Worm (Caenorhabditis elegans) whole organism, late embryonic: Measurements from ENCODE around the gene dim-1.

Experiments used
- ama-1 ChIP-seq: fragments of 150-350 bp; optimal IDR thresholded peaks from 2 replicates; lab custom pipeline; 2014
- ceh-2 ChIP-seq: sonication (generic microtip); optimal IDR thresholded peaks from 2 replicates; lab custom pipeline; 2016; ENCODE audit warnings: missing genotype, missing genetic modification characterization, missing compliant biosample characterization
- ceh-24 ChIP-seq: sonication (generic microtip); optimal IDR thresholded peaks from 2 replicates; lab custom pipeline; 2016; ENCODE audit warnings: mild to moderate bottlenecking, missing genetic modification characterization, missing compliant biosample characterization
- ceh-31 ChIP-seq: sonication (generic microtip); optimal IDR thresholded peaks from 2 replicates; lab custom pipeline; 2016; ENCODE audit warnings: missing genetic modification characterization, missing compliant biosample characterization
- ceh-48 ChIP-seq: sonication (generic microtip); optimal IDR thresholded peaks from 2 replicates; lab custom pipeline; 2016; ENCODE audit warnings: missing genetic modification characterization, inconsistent platforms, missing compliant biosample characterization
- ceh-6 ChIP-seq: fragments of 200-800 bp; sonication (Bioruptor generic); optimal IDR thresholded peaks from 2 replicates; lab custom pipeline; 2018; ENCODE audit warnings: mild to moderate bottlenecking, missing genetic modification characterization, missing compliant biosample characterization
- che-1 ChIP-seq: sonication (generic microtip); optimal IDR thresholded peaks from 2 replicates; lab custom pipeline; 2016; ENCODE audit warnings: mild to moderate bottlenecking, missing genetic modification characterization, missing compliant biosample characterization
- fkh-10 ChIP-seq: fragments of 150-350 bp; optimal IDR thresholded peaks from 2 replicates; lab custom pipeline; 2014; ENCODE audit warnings: missing biosample characterization, missing genetic modification reagents, missing genetic modification characterization
- hlh-6 ChIP-seq: sonication (generic microtip); optimal IDR thresholded peaks from 2 replicates; lab custom pipeline; 2016; ENCODE audit warnings: missing genotype, missing genetic modification characterization, missing compliant biosample characterization
- mec-3 ChIP-seq: sonication (generic microtip); optimal IDR thresholded peaks from 2 replicates; lab custom pipeline; 2016; ENCODE audit warnings: borderline replicate concordance, missing genetic modification characterization, missing compliant biosample characterization
- nhr-11 ChIP-seq: fragments of 150-350 bp; optimal IDR thresholded peaks from 2 replicates; lab custom pipeline; 2014; ENCODE audit warnings: missing biosample characterization, missing genetic modification characterization
- rnt-1 ChIP-seq: sonication (generic microtip); optimal IDR thresholded peaks from 2 replicates; lab custom pipeline; 2016; ENCODE audit warnings: missing genetic modification characterization, missing compliant biosample characterization
- sdc-2 ChIP-seq: sonication (generic microtip); optimal IDR thresholded peaks from 2 replicates; lab custom pipeline; 2016; ENCODE audit warnings: missing genotype, missing genetic modification characterization, missing compliant biosample characterization
- sox-4 ChIP-seq: sonication (generic microtip); optimal IDR thresholded peaks from 2 replicates; lab custom pipeline; 2017; ENCODE audit warnings: mild to moderate bottlenecking, missing genetic modification characterization, inconsistent platforms, missing compliant biosample characterization
- unc-55 ChIP-seq: sonication (generic microtip); optimal IDR thresholded peaks from 2 replicates; lab custom pipeline; 2017; ENCODE audit warnings: missing biosample characterization, missing genetic modification reagents, missing genetic modification characterization
- unc-86 ChIP-seq: sonication (generic microtip); optimal IDR thresholded peaks from 2 replicates; lab custom pipeline; 2016; ENCODE audit warnings: missing genetic modification characterization, missing compliant biosample characterization
- zip-5 ChIP-seq: sonication (generic microtip); optimal IDR thresholded peaks from 2 replicates; lab custom pipeline; 2016; ENCODE audit warnings: missing genetic modification characterization, missing compliant biosample characterization
- ztf-16 ChIP-seq: sonication (generic microtip); optimal IDR thresholded peaks from 2 replicates; lab custom pipeline; 2017; ENCODE audit warnings: missing genetic modification characterization, missing compliant biosample characterization

The dim-1 gene

DNA sequence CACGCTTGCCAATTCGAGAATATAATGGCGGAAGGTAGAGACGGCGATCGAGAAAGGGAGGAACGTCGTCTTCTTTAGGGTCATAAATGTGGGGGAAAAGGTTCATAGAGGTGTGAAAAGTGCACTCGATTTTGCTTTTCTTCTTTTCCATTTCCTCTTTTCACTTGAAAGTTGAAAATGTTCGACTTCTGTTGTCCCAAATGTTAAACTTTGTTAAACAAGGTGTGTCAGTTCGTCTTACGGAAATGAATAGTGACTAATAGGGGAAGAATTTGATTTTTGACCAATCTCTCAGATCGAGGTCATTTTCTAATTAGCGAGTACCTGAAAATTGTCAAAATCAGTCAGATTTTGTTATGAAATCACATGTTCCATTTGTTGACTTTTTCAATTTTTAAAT is 53.2 kb downstream of the dim-1 start:
- no peak for TF ChIP-seq che-1 (tag; lab: Kevin White, UChicago)
- TF ChIP-seq ceh-31 (tag; lab: Kevin White, UChicago): peak; percentile 34
- no peak for TF ChIP-seq sdc-2
- no peak for TF ChIP-seq ceh-24
- TF ChIP-seq hlh-6 (tag; lab: Kevin White, UChicago): no peak
- TF ChIP-seq ama-1 (lab: Kevin White, UChicago): no peak

DNA sequence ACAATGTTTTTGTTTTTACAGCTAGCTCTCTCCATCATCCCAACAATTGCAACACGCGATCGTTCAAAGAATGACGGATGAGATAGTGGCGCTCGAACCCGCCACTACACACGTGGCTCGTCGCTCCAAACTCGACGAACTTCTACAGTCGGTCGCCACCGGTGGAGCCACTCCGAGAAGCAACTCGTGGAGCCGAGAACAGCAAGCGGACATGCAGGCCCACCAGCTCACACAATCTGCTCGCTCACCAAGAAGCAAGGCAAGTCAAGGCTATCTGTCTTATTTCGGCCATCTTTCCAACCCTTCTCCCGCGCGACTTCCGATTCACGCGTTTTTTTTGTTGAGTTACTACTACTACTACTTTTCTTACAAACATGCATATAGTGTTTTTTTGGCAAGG is 54.4 kb downstream of the dim-1 start, which contains the start of the genes F45E1.1 and F45E1.2:
Gene F45E1.1 (plus strand): TSS at position 20 of the 400 bp plus-strand sequence.
Gene F45E1.2 (plus strand): TSS at position 71 of the 400 bp plus-strand sequence.
- no peak for TF ChIP-seq mec-3 (tag; lab: Kevin White, UChicago)
- TF ChIP-seq nhr-11 (tag; lab: Kevin White, UChicago): no peak
- TF ChIP-seq sox-4 (tag; lab: Kevin White, UChicago): no peak
- TF ChIP-seq fkh-10 (GFP tag; lab: Kevin White, UChicago): no peak
- TF ChIP-seq unc-86 (tag; lab: Kevin White, UChicago): no peak
- TF ChIP-seq rnt-1 (tag; lab: Kevin White, UChicago): no peak
- no peak for TF ChIP-seq unc-55 (GFP tag; lab: Kevin White, UChicago)
- no peak for TF ChIP-seq ceh-2 (tag; lab: Kevin White, UChicago)
- no peak for TF ChIP-seq hlh-6 (tag; lab: Kevin White, UChicago)
- no peak for TF ChIP-seq ztf-16
- no peak for TF ChIP-seq ceh-6
- TF ChIP-seq ceh-48: no peak
- TF ChIP-seq sdc-2: no peak
- no peak for TF ChIP-seq zip-5 (tag; lab: Kevin White, UChicago)
